Fruit fly (Drosophila melanogaster): ENCODE measurements around the gene bi.

DNA sequence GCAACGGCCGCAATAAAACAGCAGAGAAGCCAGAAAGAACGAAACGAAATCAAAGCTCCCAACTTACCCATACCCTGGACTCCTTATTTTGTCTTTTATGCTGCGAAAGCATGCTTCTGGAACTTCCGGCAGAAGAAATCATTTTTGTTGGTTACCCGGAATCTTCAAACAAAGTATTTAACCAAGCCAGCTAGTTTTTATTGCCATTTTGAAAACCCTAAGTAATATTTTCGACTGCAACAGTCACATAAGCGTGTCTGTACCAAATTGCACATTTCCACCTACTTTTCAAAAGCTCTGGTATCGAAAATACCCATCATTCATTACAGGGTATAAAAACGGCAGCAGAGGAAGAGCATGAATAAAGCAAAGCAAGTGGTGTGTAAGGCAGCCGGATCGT lies 26.1 kb downstream of the bi start:
- no peak for TF ChIP-seq ttk (optimal IDR thresholded peaks at IDR 0.05)
- TF ChIP-seq psq (optimal IDR thresholded peaks at IDR 0.05): no peak

All from Kc167 (cell line).